Worm (Caenorhabditis elegans): ENCODE measurements around the gene M60.7.

- TF ChIP-seq drap-1 (GFP tag; optimal IDR thresholded peaks at IDR 0.05) (no peak), ceh-39 (tag; optimal IDR thresholded peaks at IDR 0.05) (no peak), ztf-11 (tag; optimal IDR thresholded peaks at IDR 0.05) (no peak), bed-3 (GFP tag; optimal IDR thresholded peaks at IDR 0.05) (no peak), sptf-1 (tag; optimal IDR thresholded peaks at IDR 0.05) (no peak), nhr-28 (tag; optimal IDR thresholded peaks at IDR 0.05) (no peak), pha-4 (tag; optimal IDR thresholded peaks at IDR 0.05) (no peak), unc-62 (GFP tag; optimal IDR thresholded peaks at IDR 0.05) (no peak)
These were observed 46.6 kb upstream of the M60.7 start, which contains the start of gene R09F10.5 for ce11 chrX:8307600-8307999.

Measured in whole organism, mixed stage, embryonic.